Worm (Caenorhabditis elegans): Measurements from ENCODE around the gene W05H7.1.

W05H7.1 gene

ce11 chrX:1438925-1439324 lies 11.6 kb upstream of the W05H7.1 start:
- TF ChIP-seq bed-1 (GFP tag; IDR thresholded peaks at IDR 0.05) (no peak), ets-4 (GFP tag; optimal IDR thresholded peaks at IDR 0.05) (no peak), dox-1 (GFP tag; IDR thresholded peaks at IDR 0.05) (0 out of 2 replicates have a peak, but pooled peaks have one; percentile 8), F23B12.7 (tag; optimal IDR thresholded peaks at IDR 0.05; ENCODE audit: insufficient read depth) (no peak), lin-35 (GFP tag; optimal IDR thresholded peaks at IDR 0.05) (peak in 1 of 3 experiments; percentile 25), madf-8 (GFP tag; conservative IDR thresholded peaks at IDR 0.05) (no peak), cebp-1 (GFP tag; IDR thresholded peaks at IDR 0.05) (no peak), cebp-1 (tag; optimal IDR thresholded peaks at IDR 0.05) (peak; percentile 24), mxl-1 (tag; optimal IDR thresholded peaks at IDR 0.05) (no peak), egl-18 (GFP tag; IDR thresholded peaks at IDR 0.05) (no peak), mcd-1 (GFP tag; IDR thresholded peaks at IDR 0.05) (no peak), madf-3 (GFP tag; IDR thresholded peaks at IDR 0.05) (no peak), aptf-2 (GFP tag; conservative IDR thresholded peaks at IDR 0.05) (no peak), rcor-1 (GFP tag; IDR thresholded peaks at IDR 0.05) (no peak), T26A5.8 (tag; optimal IDR thresholded peaks at IDR 0.05) (no peak), F57A8.1 (GFP tag; optimal IDR thresholded peaks at IDR 0.05) (no peak)

- no peak for TF ChIP-seq mel-28 (tag; optimal IDR thresholded peaks at IDR 0.05; ENCODE audit: borderline replicate concordance)
- TF ChIP-seq F10E7.11 (tag; optimal IDR thresholded peaks at IDR 0.05): no peak
- no peak for TF ChIP-seq atf-7 (tag; optimal IDR thresholded peaks at IDR 0.05)
- no peak for TF ChIP-seq nfya-1 (tag; optimal IDR thresholded peaks at IDR 0.05; ENCODE audit: borderline replicate concordance, insufficient read depth)
- no peak for TF ChIP-seq F49E8.2 (tag; optimal IDR thresholded peaks at IDR 0.05; ENCODE audit: insufficient read depth)
Measured at ce11 chrX:1440161-1440560, 10.4 kb upstream of the W05H7.1 start, which contains the start of gene sedl-1. sedl-1 (minus strand) TSS chrX:1440261.

DNA sequence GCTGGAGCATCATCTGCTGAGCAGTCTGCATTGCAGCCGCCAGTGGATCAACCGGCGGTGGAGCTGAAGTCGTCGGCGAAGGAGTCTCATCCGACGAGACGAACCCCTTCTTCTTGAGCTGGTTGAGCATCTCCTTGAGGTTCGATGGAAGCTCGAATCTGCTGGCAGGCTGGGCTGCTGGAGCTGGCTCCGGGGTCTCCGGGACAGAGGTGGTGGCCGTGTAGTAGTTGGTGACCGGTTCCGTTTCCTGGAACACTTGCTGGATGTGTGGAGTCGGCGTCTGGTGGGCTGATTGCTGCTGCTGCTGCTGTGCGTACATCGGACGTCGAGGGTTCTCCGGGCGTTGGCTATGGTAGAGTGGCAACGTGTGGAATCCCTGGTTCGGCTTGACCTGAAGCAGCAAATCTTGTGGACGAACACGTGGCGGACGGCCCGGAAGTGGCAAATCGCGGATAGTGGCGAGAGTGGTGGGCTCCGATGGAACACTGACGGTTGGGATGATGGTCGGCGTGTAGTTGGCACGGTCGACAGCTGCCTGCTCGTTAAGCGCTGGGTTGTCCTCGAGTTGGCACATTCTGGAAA lies 8.9 kb upstream of the W05H7.1 start:
- TF ChIP-seq ceh-79 (tag; optimal IDR thresholded peaks at IDR 0.05) (no peak), lsl-1 (GFP tag; optimal IDR thresholded peaks at IDR 0.05) (no peak), F52B5.7 (tag; optimal IDR thresholded peaks at IDR 0.05) (no peak), zfh-2 (GFP tag; conservative IDR thresholded peaks at IDR 0.05) (peak; percentile 79), sdz-38 (tag; optimal IDR thresholded peaks at IDR 0.05) (no peak), ceh-58 (GFP tag; IDR thresholded peaks at IDR 0.05) (no peak), egrh-3 (GFP tag; IDR thresholded peaks at IDR 0.05) (peak; percentile 79; the same call in 1 of the 2 replicates), dpl-1 (GFP tag; optimal IDR thresholded peaks at IDR 0.05) (no peak)

- no peak for TF ChIP-seq attf-6 (GFP tag; IDR thresholded peaks at IDR 0.05)
- TF ChIP-seq F55B11.4 (tag; optimal IDR thresholded peaks at IDR 0.05; ENCODE audit: borderline replicate concordance, insufficient read depth): no peak
- TF ChIP-seq lin-40 (tag; optimal IDR thresholded peaks at IDR 0.05): peak; percentile 41
- no peak for TF ChIP-seq nfyb-1 (GFP tag; IDR thresholded peaks at IDR 0.05)
- TF ChIP-seq hmg-1.2 (GFP tag; IDR thresholded peaks at IDR 0.05): 0 out of 2 replicates have a peak, but pooled peaks have one; percentile 9
- TF ChIP-seq lin-35 (GFP tag; optimal IDR thresholded peaks at IDR 0.05): peak in 1 of 3 experiments; percentile 53
Measured at ce11 chrX:1443556-1444243, 6.9 kb upstream of the W05H7.1 start.

Data from whole organism, young adult.